Fruit fly (Drosophila melanogaster): ENCODE measurements around the gene CG3225.

Gene CG3225

DNA sequence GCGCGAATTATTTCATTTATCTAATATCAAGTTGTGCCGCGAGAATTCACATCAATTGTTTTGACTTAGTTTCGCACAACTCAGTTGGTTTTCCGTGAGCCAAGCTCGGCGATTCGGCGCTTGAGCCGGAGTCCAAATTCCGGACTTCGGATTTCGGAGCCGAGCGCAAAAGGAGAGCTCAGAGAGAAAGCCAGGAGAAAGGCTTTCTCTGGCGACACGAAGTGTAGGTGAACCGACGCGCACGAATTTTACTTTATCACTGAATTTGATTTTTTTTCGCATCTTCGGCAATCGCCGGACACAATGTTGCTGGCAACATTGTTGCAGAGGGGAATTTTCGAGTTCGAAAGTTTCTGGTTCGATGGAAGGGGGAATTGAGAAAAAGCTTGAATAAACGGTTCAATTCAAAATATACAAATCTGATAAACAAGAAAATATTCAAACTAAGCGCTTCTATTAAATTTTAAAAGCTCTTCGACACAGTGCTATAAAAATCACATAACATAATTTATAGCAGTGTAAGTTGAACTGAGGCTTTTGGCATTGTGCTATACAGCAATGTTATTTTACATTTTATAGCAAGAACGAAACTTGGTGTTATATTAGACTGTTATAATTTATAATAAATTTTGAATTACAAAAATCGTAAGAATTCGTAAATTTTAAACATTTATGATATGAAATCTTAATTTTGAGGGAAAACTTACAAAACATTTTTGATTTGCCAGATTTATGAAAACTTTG, 24.1 kb downstream of the CG3225 start, which contains the start of gene fipi (continued):
- no peak for TF ChIP-seq tll (GFP tag; optimal IDR thresholded peaks at IDR 0.05)
- no peak for TF ChIP-seq CG17385 (GFP tag; optimal IDR thresholded peaks at IDR 0.05)
- no peak for TF ChIP-seq Drgx (GFP tag; IDR thresholded peaks at IDR 0.05)
- no peak for TF ChIP-seq CG2199 (GFP tag; IDR thresholded peaks at IDR 0.05)
- no peak for TF ChIP-seq CG15073 (GFP tag; optimal IDR thresholded peaks at IDR 0.05)
- no peak for TF ChIP-seq pfk (GFP tag; optimal IDR thresholded peaks at IDR 0.05)
- TF ChIP-seq trh (GFP tag; optimal IDR thresholded peaks at IDR 0.05): no peak
- TF ChIP-seq cwo (GFP tag; optimal IDR thresholded peaks at IDR 0.05): no peak
- TF ChIP-seq CG17802 (tag; optimal IDR thresholded peaks at IDR 0.05): no peak
- no peak for TF ChIP-seq CG8765 (GFP tag; IDR thresholded peaks at IDR 0.05)
- no peak for TF ChIP-seq CG13775 (GFP tag; optimal IDR thresholded peaks at IDR 0.05)
- no peak for TF ChIP-seq Stat92E (GFP tag; optimal IDR thresholded peaks at IDR 0.05)
- no peak for TF ChIP-seq Nf-YC (tag; optimal IDR thresholded peaks at IDR 0.05)
- TF ChIP-seq sim (GFP tag; IDR thresholded peaks at IDR 0.05): peak; percentile 42; the same call in 1 of the 2 replicates
- no peak for TF ChIP-seq CG18619 (GFP tag; optimal IDR thresholded peaks at IDR 0.05)
- no peak for TF ChIP-seq CG7556 (GFP tag; optimal IDR thresholded peaks at IDR 0.05)
- no peak for TF ChIP-seq dm (GFP tag; optimal IDR thresholded peaks at IDR 0.05)
- TF ChIP-seq CG7271 (tag; optimal IDR thresholded peaks at IDR 0.05): peak; percentile 2
- TF ChIP-seq peb (GFP tag; IDR thresholded peaks at IDR 0.05): no peak

Measured in whole organism, embryonic.